Fruit fly (Drosophila melanogaster): ENCODE data around the gene CG6707.

CG6707 gene

DNA sequence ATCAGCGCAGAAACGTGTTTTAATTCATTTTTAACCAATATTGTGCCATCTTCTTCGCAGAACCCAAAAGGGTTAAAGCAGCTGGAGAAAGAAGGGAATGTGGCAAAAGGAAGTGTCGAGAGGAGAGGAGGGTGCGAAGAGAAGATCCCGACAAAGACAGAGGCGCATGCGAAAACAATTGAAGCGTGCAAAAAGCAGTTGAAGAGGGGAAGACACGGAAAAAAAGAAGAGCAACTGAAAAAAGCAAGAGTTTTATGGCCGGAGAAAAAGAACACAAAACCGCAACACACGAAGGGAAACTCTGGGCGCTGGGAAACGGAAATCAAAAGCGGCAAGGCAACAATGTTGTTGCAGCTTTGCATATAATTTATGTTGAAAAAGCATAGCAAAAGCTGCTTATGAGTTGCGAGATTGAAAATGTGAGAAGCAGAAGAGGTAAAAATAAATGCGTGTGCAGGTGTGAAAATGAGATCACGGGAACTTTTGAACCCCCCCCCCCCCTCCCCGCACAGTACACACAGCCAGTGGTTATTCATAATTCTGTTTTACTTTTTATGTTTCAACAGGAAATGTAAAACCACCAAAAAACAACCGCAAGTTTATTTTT, 45.1 kb downstream of the CG6707 start (continued):
- TF ChIP-seq Ada2b (GFP tag; IDR thresholded peaks at IDR 0.05), result 0 out of 2 replicates have a peak, but pooled peaks have one; percentile 15
- 0 out of 2 replicates have a peak, but pooled peaks have one; percentile 12 for TF ChIP-seq CG42726 (GFP tag; IDR thresholded peaks at IDR 0.05; ENCODE audit: partially characterized antibody)
- peak; percentile 4 for TF ChIP-seq sens (GFP tag)
- TF ChIP-seq CG11504 (tag; optimal IDR thresholded peaks at IDR 0.05), result peak; percentile 15
- peak; percentile 43 for TF ChIP-seq oc (tag; optimal IDR thresholded peaks at IDR 0.05)
- peak; percentile 20 for TF ChIP-seq Med (GFP tag)

DNA sequence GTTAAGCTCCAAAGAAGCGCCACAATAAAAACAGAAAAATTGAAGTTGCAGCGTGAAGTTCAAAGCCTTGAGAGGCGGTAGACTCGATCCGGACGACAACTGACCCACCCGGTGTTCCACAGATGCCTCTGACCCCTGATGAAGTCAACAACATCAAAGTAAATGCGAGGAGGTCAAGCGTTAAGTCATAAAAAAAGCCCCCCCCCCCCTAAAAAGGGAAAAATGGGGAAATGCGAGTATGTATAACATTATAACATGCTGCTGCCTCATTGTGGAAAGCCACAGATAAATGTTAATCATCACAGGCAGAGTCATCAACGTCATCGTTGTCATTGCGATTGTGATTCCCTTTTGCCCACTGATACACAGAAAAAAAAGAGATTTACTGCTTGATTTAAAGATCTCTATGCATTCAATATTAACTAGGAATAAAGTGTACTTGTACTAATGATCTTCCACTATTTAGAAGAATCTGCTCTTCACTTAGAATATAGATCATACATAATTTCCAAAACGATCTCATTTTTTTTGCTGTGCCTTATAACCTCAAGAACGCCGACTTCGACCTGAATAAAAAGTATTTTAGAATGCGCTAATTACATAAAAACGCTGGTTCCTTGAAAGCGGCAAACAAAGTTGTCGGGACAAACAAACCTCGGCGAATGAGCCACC, 47.2 kb downstream of the CG6707 start:
- TF ChIP-seq CG10979 (tag; optimal IDR thresholded peaks at IDR 0.05) (no peak), CG14667 (GFP tag; IDR thresholded peaks at IDR 0.05) (no peak), phol (tag; optimal IDR thresholded peaks at IDR 0.05) (peak; percentile 7), Lim3 (GFP tag; IDR thresholded peaks at IDR 0.05) (no peak), H2.0 (GFP tag; IDR thresholded peaks at IDR 0.05) (0 out of 2 replicates have a peak, but pooled peaks have one; percentile 6), CG11398 (GFP tag; optimal IDR thresholded peaks at IDR 0.05) (no peak), seq (GFP tag; IDR thresholded peaks at IDR 0.05) (no peak), Sox102F (GFP tag; optimal IDR thresholded peaks at IDR 0.05) (peak; percentile 17), CG7786 (GFP tag; optimal IDR thresholded peaks at IDR 0.05) (no peak), crol (GFP tag; IDR thresholded peaks at IDR 0.05) (peak; percentile 52; the same call in 1 of the 2 replicates), CG14860 (GFP tag; IDR thresholded peaks at IDR 0.05; ENCODE audit: partially characterized antibody) (no peak), dmrt99B (tag; optimal IDR thresholded peaks at IDR 0.05) (no peak), chinmo (GFP tag; IDR thresholded peaks at IDR 0.05; ENCODE audit: partially characterized antibody) (0 out of 4 replicates have a peak, but pooled peaks have one; percentile 25), CG15479 (GFP tag; optimal IDR thresholded peaks at IDR 0.05) (no peak), sens (GFP tag) (peak; percentile 80), Med (GFP tag) (peak; percentile 36), Ada2b (GFP tag; IDR thresholded peaks at IDR 0.05) (no peak), pho (GFP tag; optimal IDR thresholded peaks at IDR 0.05) (no peak), Hr78 (GFP tag; optimal IDR thresholded peaks at IDR 0.05) (peak in 1 of 2 experiments; percentile 81), gem (tag; optimal IDR thresholded peaks at IDR 0.05) (peak; percentile 12), Opbp (GFP tag; IDR thresholded peaks at IDR 0.05; ENCODE audit: partially characterized antibody) (no peak), bsh (GFP tag; optimal IDR thresholded peaks at IDR 0.05) (peak in 1 of 2 experiments; percentile 12), Awh (GFP tag; IDR thresholded peaks at IDR 0.05) (no peak), pb (GFP tag; optimal IDR thresholded peaks at IDR 0.05) (no peak), CkIIα-i1 (GFP tag; IDR thresholded peaks at IDR 0.05) (no peak), Poxn (GFP tag; IDR thresholded peaks at IDR 0.05) (no peak), gro (GFP tag; optimal IDR thresholded peaks at IDR 0.05) (no peak), pum (GFP tag; optimal IDR thresholded peaks at IDR 0.05) (no peak), luna (GFP tag; optimal IDR thresholded peaks at IDR 0.05) (no peak), Atf3 (GFP tag; optimal IDR thresholded peaks at IDR 0.05) (no peak), CG11504 (tag; optimal IDR thresholded peaks at IDR 0.05) (peak; percentile 9), Adf1 (GFP tag; IDR thresholded peaks at IDR 0.05) (no peak), Myb (GFP tag; optimal IDR thresholded peaks at IDR 0.05) (no peak), CG9932 (GFP tag; IDR thresholded peaks at IDR 0.05) (no peak), pros (GFP tag; optimal IDR thresholded peaks at IDR 0.05) (peak; percentile 2), CG8281 (tag; optimal IDR thresholded peaks at IDR 0.05) (no peak), jumu (GFP tag; optimal IDR thresholded peaks at IDR 0.05) (no peak), CG1233 (GFP tag; optimal IDR thresholded peaks at IDR 0.05) (no peak), tx (GFP tag; optimal IDR thresholded peaks at IDR 0.05) (no peak), klu (GFP tag; IDR thresholded peaks at IDR 0.05) (no peak)

Measured in whole organism, embryonic.